Worm (Caenorhabditis elegans): ENCODE data around the gene T13C5.6.

T13C5.6 gene

ce11 chrX:6232998-6233626 lies 25.6 kb upstream of the T13C5.6 start, which contains the start of gene C14F11.4:
TSS of gene C14F11.4 (minus strand) at chrX:6233048.
- TF ChIP-seq elt-3 (tag; optimal IDR thresholded peaks at IDR 0.05) (no peak), drap-1 (GFP tag; optimal IDR thresholded peaks at IDR 0.05) (no peak), mab-5 (tag; optimal IDR thresholded peaks at IDR 0.05) (no peak), unc-120 (tag; optimal IDR thresholded peaks at IDR 0.05; ENCODE audit: poor library complexity, severe bottlenecking) (no peak), ces-1 (GFP tag; optimal IDR thresholded peaks at IDR 0.05) (no peak), sem-2 (GFP tag; optimal IDR thresholded peaks at IDR 0.05) (no peak)

DNA sequence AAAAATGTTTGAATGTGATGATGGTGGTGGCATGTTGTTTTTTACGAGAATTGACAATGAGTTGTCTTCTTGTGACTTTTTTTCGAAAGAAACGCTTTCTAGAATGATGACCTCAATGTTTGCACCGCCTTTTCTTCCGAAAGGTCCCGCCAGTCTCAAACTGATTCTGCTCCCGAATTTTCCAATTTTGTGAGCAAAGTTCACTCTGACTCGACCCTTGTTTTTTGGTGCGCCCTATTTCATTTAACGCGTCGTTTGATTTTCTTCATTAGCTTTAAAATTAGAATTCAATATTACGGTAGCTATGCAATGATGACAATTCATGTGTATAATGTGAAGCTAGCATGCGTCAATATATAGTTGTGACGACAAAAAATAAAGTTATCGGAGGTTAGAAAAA lies 23.2 kb upstream of the T13C5.6 start, which contains the start of gene lite-1:
lite-1 (minus strand) TSS at position 101 of the 400 bp plus-strand sequence.
- TF ChIP-seq pha-4 (tag; optimal IDR thresholded peaks at IDR 0.05) (no peak), mls-2 (tag; optimal IDR thresholded peaks at IDR 0.05) (no peak), mep-1 (tag; optimal IDR thresholded peaks at IDR 0.05) (no peak), nhr-76 (tag; optimal IDR thresholded peaks at IDR 0.05) (no peak), nhr-237 (tag; optimal IDR thresholded peaks at IDR 0.05) (no peak), nhr-12 (tag; optimal IDR thresholded peaks at IDR 0.05) (no peak), hlh-1 (tag; optimal IDR thresholded peaks at IDR 0.05) (no peak), cnd-1 (tag; optimal IDR thresholded peaks at IDR 0.05) (no peak), nhr-2 (tag; optimal IDR thresholded peaks at IDR 0.05) (no peak), ces-1 (GFP tag; optimal IDR thresholded peaks at IDR 0.05) (no peak), elt-1 (tag; optimal IDR thresholded peaks at IDR 0.05; ENCODE audit: borderline replicate concordance, insufficient read depth) (no peak)

ce11 chrX:6224841-6225240 lies 17.4 kb upstream of the T13C5.6 start:
- TF ChIP-seq nhr-237 (tag; optimal IDR thresholded peaks at IDR 0.05) = no peak
- TF ChIP-seq cnd-1 (tag; optimal IDR thresholded peaks at IDR 0.05) = peak; percentile 82
- no peak for TF ChIP-seq lsy-2 (tag; optimal IDR thresholded peaks at IDR 0.05)
- TF ChIP-seq lin-32 (GFP tag; optimal IDR thresholded peaks at IDR 0.05) = peak; percentile 28
- no peak for TF ChIP-seq elt-1 (tag; optimal IDR thresholded peaks at IDR 0.05; ENCODE audit: borderline replicate concordance, insufficient read depth)
- TF ChIP-seq nhr-12 (tag; optimal IDR thresholded peaks at IDR 0.05) = no peak
- TF ChIP-seq nhr-2 (tag; optimal IDR thresholded peaks at IDR 0.05) = no peak
- TF ChIP-seq hlh-1 (tag; optimal IDR thresholded peaks at IDR 0.05) = peak; percentile 93
- TF ChIP-seq ceh-83 (GFP tag; optimal IDR thresholded peaks at IDR 0.05) = no peak
- no peak for TF ChIP-seq pha-4 (tag; optimal IDR thresholded peaks at IDR 0.05)
- TF ChIP-seq mab-5 (tag; optimal IDR thresholded peaks at IDR 0.05) = peak; percentile 82
- TF ChIP-seq ham-2 (GFP tag; optimal IDR thresholded peaks at IDR 0.05) = no peak
- peak; percentile 96 for TF ChIP-seq unc-62 (GFP tag; optimal IDR thresholded peaks at IDR 0.05)
- no peak for TF ChIP-seq ceh-39 (tag; optimal IDR thresholded peaks at IDR 0.05)
- TF ChIP-seq unc-120 (tag; optimal IDR thresholded peaks at IDR 0.05; ENCODE audit: poor library complexity, severe bottlenecking) = peak; percentile 72
- TF ChIP-seq lin-13 (tag; optimal IDR thresholded peaks at IDR 0.05) = peak; percentile 28

DNA sequence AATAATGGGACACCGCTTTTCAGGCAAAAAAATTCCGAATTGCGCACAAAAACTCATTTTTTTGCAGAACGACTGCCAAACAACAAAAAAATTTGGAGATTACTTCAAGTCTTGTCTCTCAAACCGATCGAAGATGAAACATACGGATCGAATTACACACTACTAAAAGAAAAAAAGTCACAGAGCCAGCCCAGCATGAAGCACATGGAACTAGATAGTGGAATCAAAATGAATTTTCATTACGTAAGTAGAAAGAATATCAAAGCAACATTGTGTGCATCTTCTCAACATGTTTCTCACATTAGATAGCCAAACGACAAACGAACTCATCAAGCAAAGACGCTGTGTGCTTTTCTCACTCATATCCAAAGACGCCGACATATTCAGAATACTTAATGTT lies 13.6 kb upstream of the T13C5.6 start:
- TF ChIP-seq unc-39 (tag; optimal IDR thresholded peaks at IDR 0.05) = no peak
- TF ChIP-seq lin-13 (tag; optimal IDR thresholded peaks at IDR 0.05) = no peak
- no peak for TF ChIP-seq blmp-1 (tag; optimal IDR thresholded peaks at IDR 0.05)
- TF ChIP-seq elt-3 (tag; optimal IDR thresholded peaks at IDR 0.05) = no peak
- no peak for TF ChIP-seq unc-120 (tag; optimal IDR thresholded peaks at IDR 0.05; ENCODE audit: poor library complexity, severe bottlenecking)
- no peak for TF ChIP-seq mab-5 (tag; optimal IDR thresholded peaks at IDR 0.05)
- no peak for TF ChIP-seq hlh-1 (tag; optimal IDR thresholded peaks at IDR 0.05)
- no peak for TF ChIP-seq snpc-4 (tag; optimal IDR thresholded peaks at IDR 0.05)
- TF ChIP-seq unc-62 (GFP tag; optimal IDR thresholded peaks at IDR 0.05) = no peak
- TF ChIP-seq mep-1 (tag; optimal IDR thresholded peaks at IDR 0.05) = no peak
- TF ChIP-seq tbx-8 (GFP tag; optimal IDR thresholded peaks at IDR 0.05) = no peak
- no peak for TF ChIP-seq drap-1 (GFP tag; optimal IDR thresholded peaks at IDR 0.05)
- TF ChIP-seq zip-8 (tag; optimal IDR thresholded peaks at IDR 0.05) = no peak
- no peak for TF ChIP-seq ces-1 (GFP tag; optimal IDR thresholded peaks at IDR 0.05)
- TF ChIP-seq nhr-2 (tag; optimal IDR thresholded peaks at IDR 0.05) = no peak
- no peak for TF ChIP-seq nhr-237 (tag; optimal IDR thresholded peaks at IDR 0.05)
- no peak for TF ChIP-seq bed-3 (GFP tag; optimal IDR thresholded peaks at IDR 0.05)
- TF ChIP-seq sptf-1 (tag; optimal IDR thresholded peaks at IDR 0.05) = no peak
- TF ChIP-seq flh-1 (GFP tag; optimal IDR thresholded peaks at IDR 0.05) = no peak
- TF ChIP-seq ztf-11 (tag; optimal IDR thresholded peaks at IDR 0.05) = no peak
